Fruit fly (Drosophila melanogaster) whole organism, pupa: Measurements from ENCODE around the gene CG43149.
A peak's percentile ranks its signal among the peaks of the same experiment; 100 is the strongest.

ENCODE experiments used
- CG10348 ChIP-seq: fragments of 200-800 bp; sonication (Bioruptor generic); IDR thresholded peaks from 2 replicates; pipeline ENCODE4 v1.3.6; 2022; ENCODE audit warnings: missing biosample characterization, missing genetic modification characterization
- CG12605 ChIP-seq: fragments of 200-800 bp; sonication (Bioruptor generic); IDR thresholded peaks from 2 replicates; pipeline ENCODE4 v1.3.6; 2022; ENCODE audit warnings: missing biosample characterization, missing genetic modification characterization
- CG13204 ChIP-seq: fragments of 200-800 bp; sonication (Bioruptor generic); optimal IDR thresholded peaks from 2 replicates; lab custom pipeline; 2018; ENCODE audit warnings: missing biosample characterization, mild to moderate bottlenecking, missing genetic modification characterization, moderate library complexity
- CG14655 ChIP-seq: fragments of 200-800 bp; sonication (Bioruptor generic); optimal IDR thresholded peaks from 3 replicates; lab custom pipeline; 2017; ENCODE audit warnings: mild to moderate bottlenecking, missing biosample characterization, missing genetic modification reagents, missing genetic modification characterization
- CG15710 ChIP-seq: fragments of 200-800 bp; sonication (Bioruptor generic); optimal IDR thresholded peaks from 2 replicates; lab custom pipeline; 2018; ENCODE audit warnings: missing biosample characterization, mild to moderate bottlenecking, missing genetic modification characterization, moderate library complexity
- CG17806 ChIP-seq: fragments of 200-800 bp; sonication (Bioruptor generic); optimal IDR thresholded peaks from 2 replicates; lab custom pipeline; 2018; ENCODE audit warnings: missing biosample characterization, mild to moderate bottlenecking, missing genetic modification characterization, moderate library complexity
- CG32121 ChIP-seq: fragments of 200-800 bp; sonication (Bioruptor generic); IDR thresholded peaks from 2 replicates; pipeline ENCODE4 v1.3.6; 2022; ENCODE audit warnings: missing biosample characterization, missing genetic modification characterization
- CG34367 ChIP-seq: fragments of 200-800 bp; sonication (Bioruptor generic); optimal IDR thresholded peaks from 2 replicates; lab custom pipeline; 2018; ENCODE audit warnings: missing biosample characterization, mild to moderate bottlenecking, missing genetic modification characterization
- CG4496 ChIP-seq: fragments of 200-800 bp; sonication (Bioruptor generic); IDR thresholded peaks from 3 replicates; pipeline ENCODE4 v1.3.6; 2022; ENCODE audit warnings: missing biosample characterization, missing genetic modification characterization
- CG8159 ChIP-seq: fragments of 200-800 bp; sonication (Bioruptor generic); optimal IDR thresholded peaks from 3 replicates; lab custom pipeline; 2018; ENCODE audit warnings: missing biosample characterization, mild to moderate bottlenecking, missing genetic modification characterization, moderate library complexity
- CG8301 ChIP-seq: fragments of 200-800 bp; sonication (Bioruptor generic); optimal IDR thresholded peaks from 2 replicates; lab custom pipeline; 2018; ENCODE audit warnings: missing biosample characterization, mild to moderate bottlenecking, missing genetic modification characterization
- CG9948 ChIP-seq: fragments of 200-800 bp; sonication (Bioruptor generic); optimal IDR thresholded peaks from 2 replicates; lab custom pipeline; 2018; ENCODE audit warnings: missing biosample characterization, mild to moderate bottlenecking, missing genetic modification characterization, moderate library complexity
- D1 ChIP-seq: fragments of 200-800 bp; sonication (Bioruptor generic); optimal IDR thresholded peaks from 2 replicates; lab custom pipeline; 2018; ENCODE audit warnings: missing biosample characterization, mild to moderate bottlenecking, missing genetic modification characterization, moderate library complexity
- EcR ChIP-seq: fragments of 200-800 bp; sonication (Bioruptor generic); optimal IDR thresholded peaks from 3 replicates; lab custom pipeline; 2019; ENCODE audit warnings: missing biosample characterization, missing genetic modification characterization, mild to moderate bottlenecking, moderate library complexity, missing genetic modification reagents
- Ets98B ChIP-seq: fragments of 200-800 bp; sonication (Bioruptor generic); IDR thresholded peaks from 2 replicates; pipeline ENCODE4 v1.3.6; 2022; ENCODE audit warnings: missing biosample characterization, missing genetic modification characterization
- Pif1A ChIP-seq: fragments of 200-800 bp; sonication (Bioruptor generic); optimal IDR thresholded peaks from 3 replicates; lab custom pipeline; 2016; ENCODE audit warnings: missing biosample characterization, missing genetic modification characterization
- Pif1B ChIP-seq: fragments of 200-800 bp; sonication (Bioruptor generic); optimal IDR thresholded peaks from 3 replicates; lab custom pipeline; 2016; ENCODE audit warnings: missing biosample characterization, missing genetic modification characterization
- Snoo ChIP-seq: fragments of 200-800 bp; sonication (Bioruptor generic); optimal IDR thresholded peaks from 3 replicates; lab custom pipeline; 2017; ENCODE audit warnings: missing biosample characterization, mild to moderate bottlenecking, missing genetic modification characterization, inconsistent platforms
- fd96Ca ChIP-seq: fragments of 200-800 bp; sonication (Bioruptor generic); IDR thresholded peaks from 3 replicates; pipeline ENCODE4 v1.3.6; 2022; ENCODE audit warnings: missing biosample characterization, missing genetic modification characterization
- gl ChIP-seq: fragments of 200-800 bp; sonication (Bioruptor generic); optimal IDR thresholded peaks from 2 replicates; lab custom pipeline; 2018; ENCODE audit warnings: missing biosample characterization, mild to moderate bottlenecking, missing genetic modification characterization
- rn ChIP-seq: fragments of 200-800 bp; sonication (Bioruptor generic); IDR thresholded peaks from 2 replicates; pipeline ENCODE4 v1.3.6; 2022; ENCODE audit warnings: missing biosample characterization, missing genetic modification characterization

CG43149 gene

DNA sequence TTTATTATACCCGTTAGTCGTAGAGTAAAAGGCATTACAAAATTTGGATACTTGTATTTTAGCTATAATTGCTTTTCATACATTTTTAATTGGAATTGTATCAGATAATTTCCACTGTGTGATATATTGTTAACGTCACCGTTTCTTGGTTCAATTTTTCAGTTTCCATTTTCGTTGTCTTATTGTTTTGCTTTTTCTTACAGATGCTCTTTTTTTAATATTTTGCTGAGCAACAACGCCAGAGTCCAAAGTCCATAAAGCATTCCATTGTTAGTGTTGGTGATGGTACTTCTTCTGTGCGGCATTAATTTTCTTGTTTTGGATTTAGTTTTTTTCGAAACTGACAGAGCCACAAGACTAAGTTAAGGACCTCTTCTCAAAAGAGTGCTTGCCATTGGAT is 28.4 kb upstream of the CG43149 start:
- no peak for TF ChIP-seq Pif1A
- TF ChIP-seq gl (tag; lab: Kevin White, UChicago): peak; percentile 11

DNA sequence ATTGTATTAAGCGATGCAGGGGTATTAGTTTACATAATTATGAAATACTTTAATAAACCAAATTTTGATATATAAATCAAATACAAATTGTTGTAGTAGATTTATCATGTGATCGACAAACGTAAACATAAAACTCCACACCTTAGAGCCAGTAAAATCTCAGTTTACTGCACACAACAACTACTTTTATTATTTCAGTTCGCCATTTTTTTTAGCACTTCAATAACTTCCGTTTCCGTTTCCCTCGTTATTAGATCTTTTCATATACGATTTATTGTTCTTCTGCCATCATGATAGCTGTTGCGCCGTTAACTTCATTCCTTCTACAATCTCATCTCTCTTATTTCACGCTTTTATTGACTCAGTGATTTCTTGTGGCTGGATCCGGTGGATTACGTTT is 20.7 kb upstream of the CG43149 start, which contains the start of gene CG13405:
TSS of gene CG13405 (minus strand) at position 101 of the 400 bp plus-strand sequence.
- TF ChIP-seq CG13204 (GFP tag; lab: Kevin White, UChicago) (no peak), CG4496 (GFP tag; lab: Robert Waterston, UW) (no peak), Pif1B (no peak), Ets98B (GFP tag; lab: Robert Waterston, UW) (no peak), Pif1A (no peak), rn (no peak), EcR (GFP tag; lab: Kevin White, UChicago) (no peak), CG17806 (tag; lab: Kevin White, UChicago) (no peak), gl (tag; lab: Kevin White, UChicago) (no peak), CG9948 (no peak)

DNA sequence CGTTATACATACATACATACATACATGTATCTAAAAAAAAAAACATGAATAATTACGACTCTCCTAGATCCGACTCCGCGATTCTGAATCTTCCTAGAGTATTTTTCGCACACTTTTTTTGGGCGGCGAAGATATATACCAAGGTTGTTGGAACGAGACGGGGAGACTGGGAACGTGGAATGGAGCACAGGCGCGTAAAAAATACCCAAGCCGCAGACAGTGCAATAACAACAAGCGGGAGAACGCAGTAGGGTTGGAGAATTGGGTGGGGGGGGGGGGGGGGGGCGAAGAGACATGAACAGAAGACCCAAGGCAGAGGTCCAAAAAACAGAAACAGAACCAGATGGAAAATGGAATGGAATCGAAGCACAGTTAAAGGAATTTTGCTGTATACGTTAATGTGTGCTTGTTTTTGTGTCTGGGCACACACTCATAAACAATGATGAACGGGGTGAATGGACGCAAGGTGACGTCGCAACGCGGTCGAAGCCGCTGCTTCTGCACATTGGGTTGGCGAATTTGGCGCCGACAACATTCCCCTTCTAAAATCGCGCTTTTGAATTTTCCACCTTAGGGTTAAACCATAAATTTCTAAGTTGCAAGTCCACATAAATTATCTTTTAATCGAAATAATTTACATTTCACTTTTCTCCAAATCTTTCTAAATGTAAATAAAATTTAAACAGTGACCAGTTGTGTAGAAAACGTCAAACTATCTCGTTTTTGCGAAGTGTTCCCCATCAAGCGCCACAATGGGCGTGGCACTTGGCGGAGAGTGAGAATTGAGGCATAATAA is 19.0 kb upstream of the CG43149 start:
- TF ChIP-seq CG8159 (tag; lab: Kevin White, UChicago) (peak; percentile 75), CG4496 (GFP tag; lab: Robert Waterston, UW) (peak; percentile 19; the same call in 1 of the 3 replicates), Pif1B (peak; percentile 72), CG14655 (peak; percentile 72), fd96Ca (GFP tag; lab: Robert Waterston, UW) (no peak; the same call in 2 of the 3 replicates), CG12605 (GFP tag; lab: Robert Waterston, UW) (no peak), CG9948 (peak; percentile 70), CG8301 (tag; lab: Kevin White, UChicago) (peak; percentile 54), Pif1A (peak; percentile 78), gl (tag; lab: Kevin White, UChicago) (peak; percentile 11), CG13204 (GFP tag; lab: Kevin White, UChicago) (peak; percentile 42), CG10348 (no peak), D1 (tag; lab: Kevin White, UChicago) (peak; percentile 49), CG15710 (tag; lab: Kevin White, UChicago) (peak; percentile 75), rn (no peak), CG17806 (tag; lab: Kevin White, UChicago) (peak; percentile 67), CG34367 (tag; lab: Kevin White, UChicago) (peak; percentile 60), Ets98B (GFP tag; lab: Robert Waterston, UW) (no peak), CG32121 (GFP tag; lab: Robert Waterston, UW) (no peak), Snoo (tag; lab: Kevin White, UChicago) (peak; percentile 49), EcR (GFP tag; lab: Kevin White, UChicago) (peak; percentile 97)

- TF ChIP-seq CG17806 (tag; lab: Kevin White, UChicago) (peak; percentile 55), gl (tag; lab: Kevin White, UChicago) (no peak), CG15710 (tag; lab: Kevin White, UChicago) (peak; percentile 9), fd96Ca (GFP tag; lab: Robert Waterston, UW) (no peak), CG8159 (tag; lab: Kevin White, UChicago) (peak; percentile 39), CG9948 (peak; percentile 43), CG32121 (GFP tag; lab: Robert Waterston, UW) (no peak), CG13204 (GFP tag; lab: Kevin White, UChicago) (no peak), Pif1B (no peak), EcR (GFP tag; lab: Kevin White, UChicago) (peak; percentile 96), CG34367 (tag; lab: Kevin White, UChicago) (peak; percentile 51)
Measured at dm6 chr3L:71247-71646, 16.7 kb upstream of the CG43149 start.

- TF ChIP-seq fd96Ca (GFP tag; lab: Robert Waterston, UW) (no peak), CG4496 (GFP tag; lab: Robert Waterston, UW) (0 out of 3 replicates have a peak, but pooled peaks have one; percentile 40), CG17806 (tag; lab: Kevin White, UChicago) (no peak), CG34367 (tag; lab: Kevin White, UChicago) (peak; percentile 15), CG8301 (tag; lab: Kevin White, UChicago) (no peak), CG9948 (peak; percentile 13), CG14655 (no peak), Pif1A (peak; percentile 4), EcR (GFP tag; lab: Kevin White, UChicago) (peak; percentile 94), Pif1B (no peak), CG13204 (GFP tag; lab: Kevin White, UChicago) (peak; percentile 58), CG15710 (tag; lab: Kevin White, UChicago) (no peak), Ets98B (GFP tag; lab: Robert Waterston, UW) (no peak), CG32121 (GFP tag; lab: Robert Waterston, UW) (no peak), CG10348 (no peak), CG8159 (tag; lab: Kevin White, UChicago) (peak; percentile 45), Snoo (tag; lab: Kevin White, UChicago) (peak; percentile 91), gl (tag; lab: Kevin White, UChicago) (peak; percentile 39), D1 (tag; lab: Kevin White, UChicago) (no peak), CG12605 (GFP tag; lab: Robert Waterston, UW) (no peak), rn (no peak)
Measured at dm6 chr3L:69310-69709, 14.8 kb upstream of the CG43149 start.
